Worm (Caenorhabditis elegans) whole organism, L1 larva: ENCODE results near the gene sir-2.2.

Experiments
- C16A3.4 ChIP-seq: fragments of 150-350 bp; optimal IDR thresholded peaks from 2 replicates; lab custom pipeline; 2014; ENCODE audit warnings: missing biosample characterization, missing genetic modification characterization
- C34B4.2 ChIP-seq: sonication (generic microtip); optimal IDR thresholded peaks from 2 replicates; lab custom pipeline; 2017; ENCODE audit warnings: mild to moderate bottlenecking, missing genetic modification characterization, missing compliant biosample characterization
- aly-2 ChIP-seq: fragments of 150-350 bp; optimal IDR thresholded peaks from 2 replicates; lab custom pipeline; 2014; ENCODE audit warnings: missing biosample characterization, missing genetic modification characterization
- blmp-1 ChIP-seq: fragments of 150-350 bp; optimal IDR thresholded peaks from 2 replicates; lab custom pipeline; 2014; ENCODE audit warnings: missing biosample characterization, missing genetic modification characterization
- ceh-82 ChIP-seq, 3 experiments: fragments of 150-350 bp in 1 of 3; sonication (generic microtip) in 2 of 3; optimal IDR thresholded peaks; 2 replicates each; lab custom pipeline; 2014 to 2017; ENCODE audit warnings: missing biosample characterization in 3 of 3, missing genetic modification characterization in 3 of 3
- ces-1 ChIP-seq: fragments of 150-350 bp; optimal IDR thresholded peaks from 2 replicates; lab custom pipeline; 2014; ENCODE audit warnings: missing biosample characterization, missing genetic modification reagents, missing genetic modification characterization
- dpl-1 ChIP-seq, 3 experiments: fragments of 150-350 bp in 2 of 3; sonication (generic microtip) in 1 of 3; optimal IDR thresholded peaks; 2 replicates each; lab custom pipeline; 2014 to 2017; ENCODE audit warnings: missing biosample characterization in 3 of 3, missing genetic modification characterization in 3 of 3, missing genetic modification reagents in 3 of 3
- dsc-1 ChIP-seq: sonication (generic microtip); optimal IDR thresholded peaks from 2 replicates; lab custom pipeline; 2016; ENCODE audit warnings: mild to moderate bottlenecking, missing genetic modification characterization, missing compliant biosample characterization
- efl-1 ChIP-seq, 4 experiments: fragments of 150-350 bp; optimal IDR thresholded peaks in 3 of 4; peaks in 1 of 4; 1 replicate in 1 of 4; 2 replicates in 3 of 4; lab custom pipeline; 2014; ENCODE audit warnings: missing biosample characterization in 2 of 4, missing genetic modification characterization in 2 of 4, missing genetic modification reagents in 2 of 4
- elt-2 ChIP-seq: sonication (generic microtip); optimal IDR thresholded peaks from 2 replicates; lab custom pipeline; 2016; ENCODE audit warnings: missing genetic modification characterization, mild to moderate bottlenecking, inconsistent platforms, missing compliant biosample characterization, missing genetic modification reagents
- elt-3 ChIP-seq, 6 experiments: fragments of 150-350 bp in 1 of 6; sonication (generic microtip); optimal IDR thresholded peaks; 2 replicates each; lab custom pipeline; 2017 to 2018; ENCODE audit warnings: missing biosample characterization in 6 of 6, missing genetic modification characterization in 6 of 6, inconsistent platforms in 1 of 6
- fkh-8 ChIP-seq: sonication (generic microtip); optimal IDR thresholded peaks from 2 replicates; lab custom pipeline; 2016; ENCODE audit warnings: mild to moderate bottlenecking, missing genetic modification characterization, missing compliant biosample characterization
- grh-1 ChIP-seq: fragments of 200-800 bp; sonication (Bioruptor generic); IDR thresholded peaks from 2 replicates; pipeline ENCODE4 v1.3.6; 2022; ENCODE audit warnings: missing genetic modification reagents, missing genetic modification characterization, missing compliant biosample characterization
- hlh-17 ChIP-seq: fragments of 200-800 bp; sonication (Bioruptor generic); optimal IDR thresholded peaks from 2 replicates; lab custom pipeline; 2018; ENCODE audit warnings: missing genetic modification characterization, mild to moderate bottlenecking, missing compliant biosample characterization, moderate library complexity, borderline replicate concordance
- irx-1 ChIP-seq: sonication (generic microtip); optimal IDR thresholded peaks from 2 replicates; lab custom pipeline; 2016; ENCODE audit warnings: missing genetic modification characterization, missing compliant biosample characterization
- isw-1 ChIP-seq: fragments of 200-800 bp; sonication (Bioruptor generic); IDR thresholded peaks from 2 replicates; pipeline ENCODE4 v1.3.6; 2022; ENCODE audit warnings: missing genetic modification characterization, missing compliant biosample characterization
- lin-14 ChIP-seq: fragments of 200-800 bp; sonication (Bioruptor generic); optimal IDR thresholded peaks from 2 replicates; lab custom pipeline; 2018; ENCODE audit warnings: mild to moderate bottlenecking, missing genetic modification characterization, moderate library complexity, missing compliant biosample characterization
- lin-15B ChIP-seq: fragments of 150-350 bp; sonication (generic microtip); optimal IDR thresholded peaks from 3 replicates; lab custom pipeline; 2014; ENCODE audit warnings: missing biosample characterization, missing genetic modification characterization
- lin-35 ChIP-seq, 2 experiments: fragments of 150-350 bp; optimal IDR thresholded peaks; 2 replicates each; lab custom pipeline; 2014; ENCODE audit warnings: missing biosample characterization in 2 of 2, missing genetic modification characterization in 2 of 2, missing genetic modification reagents in 2 of 2
- lir-3 ChIP-seq: sonication (generic microtip); optimal IDR thresholded peaks from 2 replicates; lab custom pipeline; 2016; ENCODE audit warnings: mild to moderate bottlenecking, missing genetic modification characterization, moderate library complexity, missing compliant biosample characterization; ENCODE audit not compliant: poor library complexity
- lsy-2 ChIP-seq, 2 experiments: fragments of 150-350 bp; optimal IDR thresholded peaks; 2 replicates each; lab custom pipeline; 2014; ENCODE audit warnings: missing biosample characterization in 2 of 2, missing genetic modification characterization in 2 of 2
- mab-9 ChIP-seq: fragments of 200-800 bp; sonication (Bioruptor generic); IDR thresholded peaks from 2 replicates; pipeline ENCODE4 v1.3.6; 2022; ENCODE audit warnings: missing genetic modification reagents, missing genetic modification characterization, missing compliant biosample characterization
- mdl-1 ChIP-seq, 2 experiments: fragments of 150-350 bp; optimal IDR thresholded peaks; 2 replicates each; lab custom pipeline; 2014 to 2017; ENCODE audit warnings: missing biosample characterization in 2 of 2, missing genetic modification characterization in 2 of 2, inconsistent platforms in 1 of 2
- mef-2 ChIP-seq: fragments of 150-350 bp; optimal IDR thresholded peaks from 2 replicates; lab custom pipeline; 2014; ENCODE audit warnings: missing biosample characterization, missing genetic modification characterization
- nhr-12 ChIP-seq: sonication (generic microtip); optimal IDR thresholded peaks from 2 replicates; lab custom pipeline; 2017; ENCODE audit warnings: missing biosample characterization, missing genetic modification characterization
- nhr-19 ChIP-seq: fragments of 200-800 bp; sonication (Bioruptor generic); conservative IDR thresholded peaks from 2 replicates; pipeline ENCODE4 v1.3.6; 2022; ENCODE audit warnings: missing genetic modification characterization, missing compliant biosample characterization
- nhr-20 ChIP-seq: sonication (generic microtip); optimal IDR thresholded peaks from 2 replicates; lab custom pipeline; 2016; ENCODE audit warnings: mild to moderate bottlenecking, missing genetic modification characterization, missing compliant biosample characterization
- nhr-47 ChIP-seq: sonication (generic microtip); optimal IDR thresholded peaks from 2 replicates; lab custom pipeline; 2016; ENCODE audit warnings: mild to moderate bottlenecking, missing genetic modification characterization, moderate library complexity, missing compliant biosample characterization
- nhr-71 ChIP-seq: sonication (generic microtip); optimal IDR thresholded peaks from 2 replicates; lab custom pipeline; 2016; ENCODE audit warnings: mild to moderate bottlenecking, missing genetic modification characterization, moderate library complexity, missing compliant biosample characterization
- nhr-77 ChIP-seq: fragments of 150-350 bp; optimal IDR thresholded peaks from 2 replicates; lab custom pipeline; 2014; ENCODE audit warnings: missing biosample characterization, missing genetic modification characterization
- nhr-84 ChIP-seq: sonication (generic microtip); optimal IDR thresholded peaks from 2 replicates; lab custom pipeline; 2017; ENCODE audit warnings: missing biosample characterization, missing genetic modification characterization
- pag-3 ChIP-seq: sonication (generic microtip); optimal IDR thresholded peaks from 2 replicates; lab custom pipeline; 2017; ENCODE audit warnings: missing genetic modification characterization, mild to moderate bottlenecking, missing compliant biosample characterization, antibody characterized with exemption, borderline replicate concordance; ENCODE audit not compliant: insufficient read depth
- pax-3 ChIP-seq: fragments of 200-800 bp; sonication (Bioruptor generic); optimal IDR thresholded peaks from 2 replicates; lab custom pipeline; 2018; ENCODE audit warnings: mild to moderate bottlenecking, missing genetic modification characterization, moderate library complexity, missing compliant biosample characterization
- pqm-1 ChIP-seq: sonication (generic microtip); optimal IDR thresholded peaks from 3 replicates; lab custom pipeline; 2017; ENCODE audit warnings: missing biosample characterization, missing genetic modification characterization
- rnt-1 ChIP-seq: sonication (generic microtip); optimal IDR thresholded peaks from 2 replicates; lab custom pipeline; 2016; ENCODE audit warnings: mild to moderate bottlenecking, missing genetic modification characterization, moderate library complexity, missing compliant biosample characterization
- skn-1 ChIP-seq: fragments of 150-350 bp; optimal IDR thresholded peaks from 2 replicates; lab custom pipeline; 2014; ENCODE audit warnings: missing biosample characterization, missing genetic modification characterization
- snu-23 ChIP-seq: sonication (generic microtip); optimal IDR thresholded peaks from 2 replicates; lab custom pipeline; 2016; ENCODE audit warnings: missing genetic modification characterization, missing compliant biosample characterization
- sup-37 ChIP-seq: fragments of 200-800 bp; sonication (Bioruptor generic); optimal IDR thresholded peaks from 2 replicates; lab custom pipeline; 2018; ENCODE audit warnings: mild to moderate bottlenecking, missing genetic modification characterization, missing compliant biosample characterization
- tbx-2 ChIP-seq: sonication (generic microtip); optimal IDR thresholded peaks from 2 replicates; lab custom pipeline; 2016; ENCODE audit warnings: missing genetic modification characterization, missing compliant biosample characterization
- tlp-1 ChIP-seq: fragments of 150-350 bp; optimal IDR thresholded peaks from 2 replicates; lab custom pipeline; 2014; ENCODE audit warnings: missing biosample characterization, missing genetic modification characterization
- unc-62 ChIP-seq: fragments of 150-350 bp; optimal IDR thresholded peaks from 2 replicates; lab custom pipeline; 2014; ENCODE audit warnings: missing biosample characterization, missing genetic modification reagents, missing genetic modification characterization
- unc-86 ChIP-seq: sonication (generic microtip); optimal IDR thresholded peaks from 2 replicates; lab custom pipeline; 2016; ENCODE audit warnings: missing genetic modification characterization, missing compliant biosample characterization
- vab-15 ChIP-seq: sonication (generic microtip); optimal IDR thresholded peaks from 2 replicates; lab custom pipeline; 2017; ENCODE audit warnings: missing genotype, mild to moderate bottlenecking, missing genetic modification characterization, missing compliant biosample characterization
- zag-1 ChIP-seq: fragments of 150-350 bp; optimal IDR thresholded peaks from 2 replicates; lab custom pipeline; 2014; ENCODE audit warnings: missing biosample characterization, missing genetic modification characterization

The sir-2.2 gene

ce11 chrX:13328868-13329267 is 1.0 kb downstream of the sir-2.2 start (continued):
- no peak for TF ChIP-seq unc-86
- TF ChIP-seq pax-3 (tag; lab: Kevin White, UChicago) = no peak
- TF ChIP-seq nhr-77 (tag; lab: Kevin White, UChicago) = peak; percentile 65
- peak; percentile 32 to 78 (median 52) for TF ChIP-seq ceh-82 (tag; optimal IDR thresholded peaks at IDR 0.05; lab: Kevin White, UChicago)
- TF ChIP-seq tbx-2 = peak; percentile 83
- TF ChIP-seq lin-35 (GFP tag; optimal IDR thresholded peaks at IDR 0.05; lab: Kevin White, UChicago) = peak; percentile 65 to 83
- peak in 5 of 6 experiments; percentile 13 to 84 (median 76) for TF ChIP-seq elt-3 (tag; optimal IDR thresholded peaks at IDR 0.05; lab: Kevin White, UChicago)
- TF ChIP-seq ces-1 = no peak
- peak; percentile 42 for TF ChIP-seq lir-3 (tag; lab: Kevin White, UChicago)
- peak; percentile 64 for TF ChIP-seq unc-62
- peak; percentile 93 for TF ChIP-seq pag-3 (tag; lab: Kevin White, UChicago)
- TF ChIP-seq grh-1 = no peak
- no peak for TF ChIP-seq sup-37 (GFP tag; lab: Kevin White, UChicago)
- TF ChIP-seq fkh-8 (tag; lab: Kevin White, UChicago) = peak; percentile 82
- peak; percentile 73 to 89 for TF ChIP-seq lsy-2 (tag; optimal IDR thresholded peaks at IDR 0.05; lab: Kevin White, UChicago)
- peak; percentile 47 for TF ChIP-seq mef-2 (tag; lab: Kevin White, UChicago)
- no peak for TF ChIP-seq zag-1 (tag; lab: Kevin White, UChicago)
- peak; percentile 50 to 64 (median 59) for TF ChIP-seq dpl-1 (GFP tag; optimal IDR thresholded peaks at IDR 0.05; lab: Kevin White, UChicago)
- peak; percentile 92 for TF ChIP-seq skn-1 (tag; lab: Kevin White, UChicago)

DNA sequence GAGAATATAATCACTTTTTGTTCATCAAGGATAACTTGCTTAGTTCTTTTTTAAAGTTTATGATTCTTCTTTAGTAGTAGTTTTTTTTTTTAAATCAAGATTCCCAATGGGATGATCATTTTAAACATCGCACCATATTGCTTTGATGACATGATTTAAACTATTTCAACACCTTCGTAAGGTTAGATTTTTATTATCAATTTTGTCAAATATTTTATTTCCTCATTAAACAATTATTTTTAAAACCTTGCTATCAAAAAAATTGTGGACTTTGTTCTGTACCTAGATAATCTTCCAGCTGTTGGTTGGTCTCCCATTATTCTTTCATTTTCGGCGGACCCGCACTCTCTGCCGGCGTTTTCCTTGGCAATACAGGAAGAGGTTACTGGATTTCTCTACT is 3.5 kb downstream of the sir-2.2 start, which contains the start of gene sir-2.3:
Gene sir-2.3 (plus strand): TSS at position 301 of the 400 bp plus-strand sequence.
- TF ChIP-seq lin-15B (tag; lab: Kevin White, UChicago) (no peak), nhr-47 (no peak), efl-1 (optimal IDR thresholded peaks at IDR 0.05; lab: Kevin White, UChicago) (no peak), efl-1 (GFP tag; optimal IDR thresholded peaks at IDR 0.05 in 1 of 2; lab: Kevin White, UChicago) (no peak)

- TF ChIP-seq elt-2 (tag; lab: Kevin White, UChicago) = peak; percentile 23
- TF ChIP-seq irx-1 = no peak
These were observed 6.0 kb downstream of the sir-2.2 start, which contains the start of gene F46G10.4 for ce11 chrX:13333835-13334234. TSS of gene F46G10.4 (plus strand) at chrX:13334046.

DNA sequence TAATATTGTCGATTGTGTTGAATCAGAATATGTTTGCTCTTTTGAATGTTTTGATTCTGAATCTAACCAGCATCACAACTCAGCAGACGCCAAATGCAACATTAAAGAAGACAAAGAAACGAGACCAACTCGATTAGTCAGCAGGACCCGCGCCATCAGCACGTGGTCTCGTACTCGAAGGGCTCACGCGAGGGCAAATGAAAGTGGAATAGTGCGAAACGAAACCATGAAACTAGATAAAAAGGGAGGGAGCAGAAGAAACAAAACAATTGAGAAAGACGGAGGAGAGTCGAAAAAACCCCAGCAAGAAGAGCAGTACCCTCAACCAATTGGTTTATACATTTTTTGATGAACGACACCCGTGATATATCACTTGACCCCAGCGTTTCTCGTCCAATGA is 9.1 kb downstream of the sir-2.2 start:
- peak; percentile 5 for TF ChIP-seq nhr-47
- peak; percentile 59 for TF ChIP-seq snu-23 (GFP tag; lab: Kevin White, UChicago)
- TF ChIP-seq ces-1 = no peak
- peak in 1 of 2 experiments; percentile 50 for TF ChIP-seq lsy-2 (tag; optimal IDR thresholded peaks at IDR 0.05; lab: Kevin White, UChicago)
- TF ChIP-seq hlh-17 (GFP tag; lab: Kevin White, UChicago) = no peak
- TF ChIP-seq ceh-82 (tag; optimal IDR thresholded peaks at IDR 0.05; lab: Kevin White, UChicago) = peak in 1 of 3 experiments; percentile 27
- peak; percentile 84 for TF ChIP-seq nhr-71 (tag; lab: Kevin White, UChicago)
- TF ChIP-seq dsc-1 (tag; lab: Kevin White, UChicago) = peak; percentile 40
- TF ChIP-seq pqm-1 (tag; lab: Kevin White, UChicago) = no peak
- no peak for TF ChIP-seq isw-1 (GFP tag; lab: Robert Waterston, UW)
- TF ChIP-seq blmp-1 (tag; lab: Kevin White, UChicago) = no peak
- TF ChIP-seq lin-14 (GFP tag; lab: Kevin White, UChicago) = peak; percentile 85
- TF ChIP-seq C16A3.4 (tag; lab: Kevin White, UChicago) = no peak
- TF ChIP-seq elt-3 (tag; optimal IDR thresholded peaks at IDR 0.05; lab: Kevin White, UChicago) = no peak
- TF ChIP-seq tlp-1 = no peak
- peak; percentile 50 for TF ChIP-seq nhr-20 (tag; lab: Kevin White, UChicago)
- TF ChIP-seq nhr-12 (tag; lab: Kevin White, UChicago) = no peak
- no peak for TF ChIP-seq irx-1
- TF ChIP-seq aly-2 (tag; lab: Kevin White, UChicago) = no peak
- no peak for TF ChIP-seq nhr-84 (tag; lab: Kevin White, UChicago)
- TF ChIP-seq lin-15B (tag; lab: Kevin White, UChicago) = no peak
- TF ChIP-seq C34B4.2 (tag; lab: Kevin White, UChicago) = no peak
- peak in 1 of 2 experiments; percentile 70 for TF ChIP-seq mdl-1 (tag; optimal IDR thresholded peaks at IDR 0.05; lab: Kevin White, UChicago)
- peak in 1 of 2 experiments; percentile 0 for TF ChIP-seq efl-1 (optimal IDR thresholded peaks at IDR 0.05; lab: Kevin White, UChicago)
- TF ChIP-seq efl-1 (GFP tag; optimal IDR thresholded peaks at IDR 0.05 in 1 of 2; lab: Kevin White, UChicago) = peak in 1 of 2 experiments; percentile 19
- TF ChIP-seq mab-9 (GFP tag; lab: Robert Waterston, UW) = peak; percentile 20; the same call in 1 of the 2 replicates
- TF ChIP-seq rnt-1 (tag; lab: Kevin White, UChicago) = peak; percentile 70
- peak; percentile 47 for TF ChIP-seq tbx-2
- TF ChIP-seq vab-15 (tag; lab: Kevin White, UChicago) = peak; percentile 43
- TF ChIP-seq nhr-19 = peak; percentile 54
